Worm (Caenorhabditis elegans): ENCODE results near the gene col-171.

DNA sequence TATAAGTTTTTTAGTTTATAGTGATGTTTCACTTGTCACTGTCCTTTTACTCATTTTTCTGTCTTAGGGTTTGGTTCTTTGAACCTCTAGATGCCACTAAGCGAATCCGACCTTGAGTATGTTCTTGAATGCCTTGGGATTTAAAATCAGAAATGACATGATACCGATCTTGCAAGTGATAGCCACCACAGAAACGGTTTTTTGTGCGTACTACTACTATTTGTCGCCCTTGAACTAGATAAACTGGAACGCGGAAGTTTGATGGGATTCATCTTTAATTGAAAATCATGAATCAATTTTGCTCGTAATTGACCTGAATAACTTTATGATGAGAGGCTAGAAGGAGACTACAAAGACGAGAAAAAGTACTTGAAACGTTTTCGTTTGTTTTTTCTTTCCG, 15.3 kb upstream of the col-171 start:
- TF ChIP-seq ZK546.5 (tag; optimal IDR thresholded peaks at IDR 0.05) (no peak), aly-2 (tag; optimal IDR thresholded peaks at IDR 0.05) (no peak), nfya-1 (tag; optimal IDR thresholded peaks at IDR 0.05; ENCODE audit: insufficient read depth) (no peak), mdl-1 (tag; optimal IDR thresholded peaks at IDR 0.05) (no peak), hmg-11 (tag; optimal IDR thresholded peaks at IDR 0.05) (no peak), mml-1 (tag; optimal IDR thresholded peaks at IDR 0.05) (no peak), lin-39 (tag; optimal IDR thresholded peaks at IDR 0.05) (no peak), nhr-25 (tag; optimal IDR thresholded peaks at IDR 0.05) (peak; percentile 83), pha-4 (tag; optimal IDR thresholded peaks at IDR 0.05) (no peak), elt-3 (tag; optimal IDR thresholded peaks at IDR 0.05) (peak in 1 of 3 experiments; percentile 24), nhr-12 (tag; optimal IDR thresholded peaks at IDR 0.05) (no peak), daf-12 (tag; optimal IDR thresholded peaks at IDR 0.05) (no peak), ceh-16 (tag; optimal IDR thresholded peaks at IDR 0.05) (no peak)

All from whole organism, L3 larva.